Fruit fly (Drosophila melanogaster) whole organism, embryonic: ENCODE measurements around the gene AcCoAS.

Source experiments
- CG10209 ChIP-seq: fragments of 200-800 bp; sonication (Bioruptor generic); optimal IDR thresholded peaks from 3 replicates; lab custom pipeline; 2017; ENCODE audit warnings: missing biosample characterization, mild to moderate bottlenecking, missing genetic modification characterization, missing genetic modification reagents
- CG12071 ChIP-seq: fragments of 200-800 bp; sonication (Bioruptor generic); optimal IDR thresholded peaks from 3 replicates; lab custom pipeline; 2018; ENCODE audit warnings: missing biosample characterization, mild to moderate bottlenecking, missing genetic modification characterization
- CG1603 ChIP-seq: fragments of 200-800 bp; sonication (Bioruptor generic); optimal IDR thresholded peaks from 2 replicates; lab custom pipeline; 2019; ENCODE audit warnings: missing biosample characterization, mild to moderate bottlenecking, missing genetic modification characterization, moderate library complexity
- CG17385 ChIP-seq: fragments of 200-800 bp; sonication (Bioruptor generic); optimal IDR thresholded peaks from 3 replicates; lab custom pipeline; 2018; ENCODE audit warnings: missing biosample characterization, mild to moderate bottlenecking, missing genetic modification characterization
- CG17829 ChIP-seq: fragments of 200-800 bp; optimal IDR thresholded peaks from 2 replicates; lab custom pipeline; 2019; ENCODE audit warnings: missing biosample characterization, mild to moderate bottlenecking, missing genetic modification characterization, moderate library complexity
- CG30431 ChIP-seq: fragments of 200-800 bp; sonication (Bioruptor generic); optimal IDR thresholded peaks from 2 replicates; lab custom pipeline; 2017; ENCODE audit warnings: missing biosample characterization, missing genetic modification characterization
- CG3065 ChIP-seq: fragments of 200-800 bp; sonication (Bioruptor generic); optimal IDR thresholded peaks from 2 replicates; lab custom pipeline; 2016; ENCODE audit warnings: missing biosample characterization, missing genetic modification characterization
- CG34422 ChIP-seq: fragments of 200-800 bp; sonication (Bioruptor generic); IDR thresholded peaks from 3 replicates; pipeline ENCODE4 v1.3.6; 2022; ENCODE audit warnings: missing biosample characterization, missing genetic modification characterization
- CG4404 ChIP-seq: fragments of 200-800 bp; sonication (Bioruptor generic); IDR thresholded peaks from 2 replicates; pipeline ENCODE4 v1.3.6; 2022; ENCODE audit warnings: missing biosample characterization, missing genetic modification characterization
- CG4820 ChIP-seq: fragments of 200-800 bp; sonication (Bioruptor generic); optimal IDR thresholded peaks from 3 replicates; lab custom pipeline; 2016; ENCODE audit warnings: missing biosample characterization, missing genetic modification characterization
- CG5180 ChIP-seq: fragments of 200-800 bp; sonication (Bioruptor generic); optimal IDR thresholded peaks from 3 replicates; lab custom pipeline; 2017; ENCODE audit warnings: missing biosample characterization, missing genetic modification characterization, mild to moderate bottlenecking, moderate library complexity, missing genetic modification reagents
- CG6683 ChIP-seq: fragments of 200-800 bp; sonication (Bioruptor generic); optimal IDR thresholded peaks from 2 replicates; lab custom pipeline; 2017; ENCODE audit warnings: missing biosample characterization, mild to moderate bottlenecking, missing genetic modification characterization, missing genetic modification reagents
- CG6813 ChIP-seq: fragments of 200-800 bp; sonication (Bioruptor generic); optimal IDR thresholded peaks from 2 replicates; lab custom pipeline; 2017; ENCODE audit warnings: missing biosample characterization, missing genetic modification characterization, mild to moderate bottlenecking, moderate library complexity, missing genetic modification reagents
- CG7987 ChIP-seq: fragments of 200-800 bp; sonication (Bioruptor generic); optimal IDR thresholded peaks from 2 replicates; lab custom pipeline; 2018; ENCODE audit warnings: missing biosample characterization, mild to moderate bottlenecking, missing genetic modification characterization, moderate library complexity
- Camta ChIP-seq: fragments of 200-800 bp; sonication (Bioruptor generic); optimal IDR thresholded peaks from 2 replicates; lab custom pipeline; 2016; ENCODE audit warnings: missing biosample characterization, missing genetic modification characterization
- Chrac-16 ChIP-seq: fragments of 200-800 bp; sonication (Bioruptor generic); optimal IDR thresholded peaks from 3 replicates; lab custom pipeline; 2016; ENCODE audit warnings: missing biosample characterization, missing genetic modification characterization
- Dip2 ChIP-seq: fragments of 200-800 bp; sonication (Bioruptor generic); IDR thresholded peaks from 2 replicates; pipeline ENCODE4 v1.3.6; 2022; ENCODE audit warnings: missing biosample characterization, missing genetic modification characterization
- Dp ChIP-seq: fragments of 200-800 bp; sonication (Bioruptor generic); optimal IDR thresholded peaks from 2 replicates; lab custom pipeline; 2018; ENCODE audit warnings: missing biosample characterization, mild to moderate bottlenecking, missing genetic modification characterization, moderate library complexity
- Ets65A ChIP-seq: fragments of 200-800 bp; sonication (Bioruptor generic); peaks from one replicate; lab custom pipeline; 2016; ENCODE audit warnings: missing biosample characterization, missing genetic modification characterization
- Fer1 ChIP-seq: fragments of 200-800 bp; sonication (Bioruptor generic); optimal IDR thresholded peaks from 2 replicates; lab custom pipeline; 2017; ENCODE audit warnings: missing biosample characterization, mild to moderate bottlenecking, missing genetic modification characterization
- GATAe ChIP-seq: fragments of 200-800 bp; sonication (Bioruptor generic); conservative IDR thresholded peaks from 2 replicates; pipeline ENCODE4 v1.3.6; 2022; ENCODE audit warnings: missing biosample characterization, missing genetic modification characterization
- H2.0 ChIP-seq: fragments of 200-800 bp; sonication (Bioruptor generic); IDR thresholded peaks from 2 replicates; pipeline ENCODE4 v1.3.6; 2022; ENCODE audit warnings: missing biosample characterization, missing genetic modification characterization
- HLH54F ChIP-seq: fragments of 200-800 bp; sonication (Bioruptor generic); optimal IDR thresholded peaks from 3 replicates; lab custom pipeline; 2016; ENCODE audit warnings: missing biosample characterization, missing genetic modification characterization
- HLHmδ ChIP-seq: fragments of 200-800 bp; sonication (Bioruptor generic); optimal IDR thresholded peaks from 2 replicates; lab custom pipeline; 2018; ENCODE audit warnings: missing biosample characterization, mild to moderate bottlenecking, missing genetic modification characterization, moderate library complexity
- Lhr ChIP-seq: fragments of 200-800 bp; sonication (Bioruptor generic); optimal IDR thresholded peaks from 3 replicates; lab custom pipeline; 2017; ENCODE audit warnings: mild to moderate bottlenecking, missing biosample characterization, missing genetic modification reagents, missing genetic modification characterization
- Meics ChIP-seq: fragments of 200-800 bp; sonication (Bioruptor generic); optimal IDR thresholded peaks from 2 replicates; lab custom pipeline; 2017; ENCODE audit warnings: missing biosample characterization, mild to moderate bottlenecking, missing genetic modification characterization
- Mrtf ChIP-seq: fragments of 200-800 bp; sonication (Bioruptor generic); IDR thresholded peaks from 3 replicates; pipeline ENCODE4 v1.3.6; 2022; ENCODE audit warnings: missing biosample characterization, missing genetic modification characterization
- Neu2 ChIP-seq: fragments of 200-800 bp; sonication (Bioruptor generic); optimal IDR thresholded peaks from 3 replicates; lab custom pipeline; 2016; ENCODE audit warnings: missing biosample characterization, missing genetic modification characterization, borderline replicate concordance
- Nf-YA ChIP-seq: fragments of 200-800 bp; sonication (Bioruptor generic); IDR thresholded peaks from 2 replicates; pipeline ENCODE4 v1.3.6; 2022; ENCODE audit warnings: missing biosample characterization, missing genetic modification characterization
- Ravus ChIP-seq: fragments of 200-800 bp; sonication (Bioruptor generic); IDR thresholded peaks from 2 replicates; pipeline ENCODE4 v1.3.6; 2022; ENCODE audit warnings: missing biosample characterization, missing genetic modification characterization
- Rx ChIP-seq: fragments of 200-800 bp; sonication (Bioruptor generic); IDR thresholded peaks from 2 replicates; pipeline ENCODE4 v1.3.6; 2022; ENCODE audit warnings: missing biosample characterization, missing genetic modification characterization
- Spps ChIP-seq: fragments of 200-800 bp; sonication (Bioruptor generic); optimal IDR thresholded peaks from 2 replicates; lab custom pipeline; 2018; ENCODE audit warnings: missing biosample characterization, mild to moderate bottlenecking, missing genetic modification characterization
- abd-A ChIP-seq: fragments of 200-800 bp; sonication (Bioruptor generic); optimal IDR thresholded peaks from 3 replicates; lab custom pipeline; 2019; ENCODE audit warnings: missing biosample characterization, mild to moderate bottlenecking, missing genetic modification characterization, moderate library complexity
- ci ChIP-seq: fragments of 200-800 bp; sonication (Bioruptor generic); IDR thresholded peaks from 3 replicates; pipeline ENCODE4 v1.3.6; 2022; ENCODE audit warnings: missing biosample characterization, missing genetic modification characterization
- dmrt99B ChIP-seq: fragments of 200-800 bp; sonication (Bioruptor generic); optimal IDR thresholded peaks from 2 replicates; lab custom pipeline; 2018; ENCODE audit warnings: missing biosample characterization, mild to moderate bottlenecking, missing genetic modification characterization, moderate library complexity
- esg ChIP-seq: fragments of 200-800 bp; sonication (Bioruptor generic); conservative IDR thresholded peaks from 2 replicates; pipeline ENCODE4 v1.3.6; 2022; ENCODE audit warnings: missing biosample characterization, missing genetic modification characterization
- fu2 ChIP-seq: fragments of 200-800 bp; sonication (Bioruptor generic); optimal IDR thresholded peaks from 2 replicates; lab custom pipeline; 2016; ENCODE audit warnings: missing biosample characterization, missing genetic modification characterization
- hbn ChIP-seq: fragments of 200-800 bp; sonication (Bioruptor generic); IDR thresholded peaks from 2 replicates; pipeline ENCODE4 v1.3.6; 2022; ENCODE audit warnings: missing biosample characterization, missing genetic modification characterization; ENCODE audit not compliant: partially characterized antibody
- hth ChIP-seq: fragments of >200 bp; optimal IDR thresholded peaks from 2 replicates; lab custom pipeline; 2017; ENCODE audit warnings: inconsistent platforms
- jigr1 ChIP-seq: fragments of 200-800 bp; sonication (Bioruptor generic); IDR thresholded peaks from 3 replicates; pipeline ENCODE4 v1.3.6; 2022; ENCODE audit warnings: missing biosample characterization, missing genetic modification characterization
- kah ChIP-seq: fragments of 200-800 bp; sonication (Bioruptor generic); optimal IDR thresholded peaks from 2 replicates; lab custom pipeline; 2018; ENCODE audit warnings: missing biosample characterization, mild to moderate bottlenecking, missing genetic modification characterization
- knrl ChIP-seq: fragments of 200-800 bp; sonication (Bioruptor generic); IDR thresholded peaks from 3 replicates; pipeline ENCODE4 v1.3.6; 2022; ENCODE audit warnings: missing biosample characterization, missing genetic modification characterization; ENCODE audit not compliant: partially characterized antibody
- lbe ChIP-seq: fragments of 200-800 bp; sonication (Bioruptor generic); optimal IDR thresholded peaks from 2 replicates; lab custom pipeline; 2016; ENCODE audit warnings: missing biosample characterization, mild to moderate bottlenecking, missing genetic modification characterization
- scrt ChIP-seq: fragments of 200-800 bp; sonication (Bioruptor generic); optimal IDR thresholded peaks from 2 replicates; lab custom pipeline; 2018; ENCODE audit warnings: missing biosample characterization, mild to moderate bottlenecking, missing genetic modification characterization, moderate library complexity
- slbo ChIP-seq: fragments of 200-800 bp; sonication (Bioruptor generic); IDR thresholded peaks from 2 replicates; pipeline ENCODE4 v1.3.6; 2022; ENCODE audit warnings: missing biosample characterization, missing genetic modification characterization
- tgo ChIP-seq: fragments of 200-800 bp; sonication (Bioruptor generic); IDR thresholded peaks from 3 replicates; pipeline ENCODE4 v1.3.6; 2022; ENCODE audit warnings: missing biosample characterization, missing genetic modification characterization
- trem ChIP-seq: fragments of 200-800 bp; optimal IDR thresholded peaks from 3 replicates; lab custom pipeline; 2019; ENCODE audit warnings: missing biosample characterization, mild to moderate bottlenecking, missing genetic modification characterization, moderate library complexity
- trh ChIP-seq: fragments of 200-800 bp; sonication (Bioruptor generic); optimal IDR thresholded peaks from 2 replicates; lab custom pipeline; 2016; ENCODE audit warnings: missing biosample characterization, missing genetic modification characterization
- vfl ChIP-seq: fragments of 200-800 bp; sonication (Bioruptor generic); optimal IDR thresholded peaks from 2 replicates; lab custom pipeline; 2016; ENCODE audit warnings: missing biosample characterization, missing genetic modification characterization
- vvl ChIP-seq: fragments of 200-800 bp; sonication (Bioruptor generic); IDR thresholded peaks from 2 replicates; pipeline ENCODE4 v1.3.6; 2022; ENCODE audit warnings: missing biosample characterization, missing genetic modification characterization
- zen2 ChIP-seq: fragments of 200-800 bp; sonication (Bioruptor generic); IDR thresholded peaks from 3 replicates; pipeline ENCODE4 v1.3.6; 2022; ENCODE audit warnings: missing biosample characterization, missing genetic modification characterization; ENCODE audit not compliant: partially characterized antibody

AcCoAS gene

dm6 chr3L:21304400-21304799 is 24.4 kb upstream of the AcCoAS start, which contains the start of the genes CG11309 and CG7632 (continued):
- peak; percentile 96 for TF ChIP-seq Neu2 (GFP tag; lab: Kevin White, UChicago)
- TF ChIP-seq kah (GFP tag; lab: Kevin White, UChicago), result peak; percentile 99
- TF ChIP-seq scrt, result peak; percentile 99
- TF ChIP-seq tgo (GFP tag; lab: Robert Waterston, UW), result peak; percentile 97
- no peak for TF ChIP-seq Dip2 (GFP tag; lab: Robert Waterston, UW)
- peak; percentile 100 for TF ChIP-seq CG17829 (tag; lab: Kevin White, UChicago)
- TF ChIP-seq CG6683, result peak; percentile 99
- TF ChIP-seq hbn (GFP tag; lab: Robert Waterston, UW), result peak; percentile 36; the same call in 1 of the 2 replicates
- peak; percentile 98 for TF ChIP-seq vfl (GFP tag; lab: Kevin White, UChicago)
- no peak for TF ChIP-seq hth (lab: Kevin White, UChicago)
- peak; percentile 98 for TF ChIP-seq trem (tag; lab: Kevin White, UChicago)
- peak; percentile 100 for TF ChIP-seq CG4820 (GFP tag; lab: Kevin White, UChicago)
- TF ChIP-seq CG34422, result peak; percentile 97
- TF ChIP-seq lbe (GFP tag; lab: Kevin White, UChicago), result peak; percentile 99
- TF ChIP-seq slbo, result peak; percentile 94
- TF ChIP-seq ci (GFP tag; lab: Robert Waterston, UW), result peak; percentile 100
- TF ChIP-seq HLH54F (GFP tag; lab: Kevin White, UChicago), result peak; percentile 98
- TF ChIP-seq abd-A (tag; lab: Kevin White, UChicago), result peak; percentile 99
- peak; percentile 99 for TF ChIP-seq CG1603 (tag; lab: Kevin White, UChicago)
- TF ChIP-seq Fer1 (GFP tag; lab: Kevin White, UChicago), result peak; percentile 100
- peak; percentile 99 for TF ChIP-seq CG17385
- 0 out of 3 replicates have a peak, but pooled peaks have one; percentile 22 for TF ChIP-seq knrl (GFP tag; lab: Robert Waterston, UW)
- peak; percentile 98 for TF ChIP-seq Lhr (GFP tag; lab: Kevin White, UChicago)
- TF ChIP-seq Ets65A (GFP tag; lab: Kevin White, UChicago), result peak; percentile 100
- peak; percentile 83 for TF ChIP-seq CG4404
- TF ChIP-seq jigr1 (GFP tag; lab: Robert Waterston, UW), result peak; percentile 75; the same call in 2 of the 3 replicates
- peak; percentile 99 for TF ChIP-seq CG6813 (GFP tag; lab: Kevin White, UChicago)
- peak; percentile 95 for TF ChIP-seq Mrtf (GFP tag; lab: Robert Waterston, UW)
- TF ChIP-seq Chrac-16 (GFP tag; lab: Kevin White, UChicago), result peak; percentile 98
- TF ChIP-seq H2.0 (GFP tag; lab: Robert Waterston, UW), result peak; percentile 97
- peak; percentile 97 for TF ChIP-seq fu2
- peak; percentile 100 for TF ChIP-seq Spps (tag; lab: Kevin White, UChicago)
- TF ChIP-seq dmrt99B (tag; lab: Kevin White, UChicago), result peak; percentile 99
- peak; percentile 94 for TF ChIP-seq CG5180 (GFP tag; lab: Kevin White, UChicago)
- TF ChIP-seq Ravus (GFP tag; lab: Robert Waterston, UW), result peak; percentile 90
- TF ChIP-seq vvl, result peak; percentile 100
- peak; percentile 97 for TF ChIP-seq Rx (GFP tag; lab: Robert Waterston, UW)
- peak; percentile 99 for TF ChIP-seq CG10209 (GFP tag; lab: Kevin White, UChicago)
- TF ChIP-seq Dp (GFP tag; lab: Kevin White, UChicago), result peak; percentile 59
- peak; percentile 83 for TF ChIP-seq GATAe (GFP tag; lab: Robert Waterston, UW)
- peak; percentile 99 for TF ChIP-seq CG7987 (GFP tag; lab: Kevin White, UChicago)
- TF ChIP-seq esg (GFP tag; lab: Robert Waterston, UW), result peak; percentile 96
- peak; percentile 100 for TF ChIP-seq CG12071
- TF ChIP-seq zen2, result no peak
- peak; percentile 18 for TF ChIP-seq HLHmδ (GFP tag; lab: Kevin White, UChicago)
- TF ChIP-seq trh (GFP tag; lab: Kevin White, UChicago), result peak; percentile 96
- TF ChIP-seq Meics, result peak; percentile 99
- TF ChIP-seq Nf-YA (GFP tag; lab: Robert Waterston, UW), result peak; percentile 97
- TF ChIP-seq Camta (GFP tag; lab: Kevin White, UChicago), result peak; percentile 99
- TF ChIP-seq CG3065 (GFP tag; lab: Kevin White, UChicago), result peak; percentile 97
- peak; percentile 94 for TF ChIP-seq CG30431 (GFP tag; lab: Kevin White, UChicago)
